Worm (Caenorhabditis elegans) whole organism, midembryonic: ENCODE results near the gene F21D12.2.

Experiments used
- T22C8.4 ChIP-seq: fragments of 200-800 bp; sonication (Bioruptor generic); IDR thresholded peaks from 2 replicates; pipeline ENCODE4 v1.3.6; 2022; ENCODE audit warnings: missing genetic modification characterization, missing compliant biosample characterization
- cog-1 ChIP-seq: sonication (generic microtip); optimal IDR thresholded peaks from 2 replicates; lab custom pipeline; 2016; ENCODE audit warnings: missing genetic modification characterization, missing compliant biosample characterization
- flt-1 ChIP-seq: fragments of 200-800 bp; sonication (Bioruptor generic); IDR thresholded peaks from 2 replicates; pipeline ENCODE4 v1.3.6; 2022; ENCODE audit warnings: missing genetic modification characterization, missing compliant biosample characterization
- klf-2 ChIP-seq: fragments of 200-800 bp; sonication (Bioruptor generic); conservative IDR thresholded peaks from 2 replicates; pipeline ENCODE4 v1.3.6; 2022; ENCODE audit warnings: missing genetic modification reagents, missing genetic modification characterization, missing compliant biosample characterization
- med-1 ChIP-seq: sonication (generic microtip); optimal IDR thresholded peaks from 2 replicates; lab custom pipeline; 2017; ENCODE audit warnings: missing genetic modification characterization, mild to moderate bottlenecking, missing compliant biosample characterization, antibody characterized with exemption, missing genetic modification reagents; ENCODE audit not compliant: insufficient read depth
- ref-1 ChIP-seq: fragments of 200-800 bp; sonication (Bioruptor generic); conservative IDR thresholded peaks from 2 replicates; pipeline ENCODE4 v1.3.6; 2022; ENCODE audit warnings: missing genetic modification reagents, missing genetic modification characterization, missing compliant biosample characterization
- tab-1 ChIP-seq: fragments of 200-800 bp; sonication (Bioruptor generic); IDR thresholded peaks from 2 replicates; pipeline ENCODE4 v1.3.6; 2022; ENCODE audit warnings: missing genetic modification characterization, missing compliant biosample characterization
- ztf-23 ChIP-seq: fragments of 200-800 bp; sonication (Bioruptor generic); IDR thresholded peaks from 2 replicates; pipeline ENCODE4 v1.3.6; 2022; ENCODE audit warnings: missing genetic modification reagents, missing genetic modification characterization, missing compliant biosample characterization
- ztf-29 ChIP-seq: fragments of 200-800 bp; sonication (Bioruptor generic); IDR thresholded peaks from 2 replicates; pipeline ENCODE4 v1.3.6; 2022; ENCODE audit warnings: missing genetic modification reagents, missing genetic modification characterization, missing compliant biosample characterization

F21D12.2 gene

ce11 chrII:7341572-7342303 lies 24.2 kb downstream of the F21D12.2 start:
- TF ChIP-seq tab-1 (GFP tag; lab: Robert Waterston, UW) (no peak), T22C8.4 (GFP tag; lab: Robert Waterston, UW) (no peak), flt-1 (GFP tag; lab: Robert Waterston, UW) (no peak), ztf-29 (no peak), med-1 (GFP tag; lab: Kevin White, UChicago) (no peak), klf-2 (GFP tag; lab: Robert Waterston, UW) (no peak), ref-1 (GFP tag; lab: Robert Waterston, UW) (no peak), cog-1 (no peak), ztf-23 (no peak)

DNA sequence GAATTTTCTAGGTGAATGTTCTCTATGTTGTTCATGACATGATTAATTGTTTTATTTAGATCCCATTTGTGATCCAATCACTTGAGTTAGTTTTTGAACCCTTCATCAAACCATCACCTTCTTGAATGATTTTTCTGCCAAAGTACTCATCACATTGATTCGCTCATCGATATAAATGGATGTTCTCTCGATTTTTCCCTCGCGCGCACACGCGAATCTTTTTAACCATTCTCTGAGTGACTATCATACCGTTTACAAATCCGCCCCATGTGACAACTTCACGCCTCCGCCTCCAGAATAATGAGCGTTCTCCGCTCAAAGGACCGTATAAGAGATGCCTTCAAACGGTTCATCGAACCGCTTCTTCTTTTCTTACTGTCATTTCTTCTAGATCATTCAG lies 25.3 kb downstream of the F21D12.2 start:
- TF ChIP-seq T22C8.4 (GFP tag; lab: Robert Waterston, UW) (no peak), cog-1 (no peak), klf-2 (GFP tag; lab: Robert Waterston, UW) (no peak), ref-1 (GFP tag; lab: Robert Waterston, UW) (no peak), med-1 (GFP tag; lab: Kevin White, UChicago) (no peak), ztf-23 (no peak), ztf-29 (no peak), flt-1 (GFP tag; lab: Robert Waterston, UW) (no peak), tab-1 (GFP tag; lab: Robert Waterston, UW) (no peak)

- TF ChIP-seq ref-1 (GFP tag; lab: Robert Waterston, UW), result no peak
- TF ChIP-seq ztf-29, result 0 out of 2 replicates have a peak, but pooled peaks have one; percentile 9
- TF ChIP-seq cog-1, result no peak
Observed at ce11 chrII:7343668-7344067, 26.1 kb downstream of the F21D12.2 start.

DNA sequence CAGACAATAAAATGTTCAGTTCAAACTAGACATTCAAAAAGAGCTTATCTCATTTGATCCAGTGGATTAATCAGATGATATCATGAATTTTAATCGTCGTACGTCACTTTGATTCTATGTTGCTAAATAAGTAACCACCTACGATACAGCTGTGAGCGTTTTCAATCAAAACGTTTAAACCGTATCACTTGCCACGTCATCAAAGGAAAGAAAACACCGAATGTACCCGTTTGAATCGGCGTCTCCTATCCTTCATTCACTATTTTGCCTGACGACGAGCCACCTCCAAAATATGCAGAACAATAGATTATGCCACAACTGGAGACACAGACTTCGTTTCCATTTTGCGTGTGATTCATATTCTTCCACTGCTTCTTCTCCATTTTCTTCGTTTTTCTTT lies 28.3 kb downstream of the F21D12.2 start:
- no peak for TF ChIP-seq cog-1
- no peak for TF ChIP-seq ref-1 (GFP tag; lab: Robert Waterston, UW)
- TF ChIP-seq med-1 (GFP tag; lab: Kevin White, UChicago), result no peak
- TF ChIP-seq klf-2 (GFP tag; lab: Robert Waterston, UW), result no peak
- TF ChIP-seq T22C8.4 (GFP tag; lab: Robert Waterston, UW), result no peak
- TF ChIP-seq ztf-29, result no peak
- TF ChIP-seq ztf-23, result no peak
- no peak for TF ChIP-seq flt-1 (GFP tag; lab: Robert Waterston, UW)

DNA sequence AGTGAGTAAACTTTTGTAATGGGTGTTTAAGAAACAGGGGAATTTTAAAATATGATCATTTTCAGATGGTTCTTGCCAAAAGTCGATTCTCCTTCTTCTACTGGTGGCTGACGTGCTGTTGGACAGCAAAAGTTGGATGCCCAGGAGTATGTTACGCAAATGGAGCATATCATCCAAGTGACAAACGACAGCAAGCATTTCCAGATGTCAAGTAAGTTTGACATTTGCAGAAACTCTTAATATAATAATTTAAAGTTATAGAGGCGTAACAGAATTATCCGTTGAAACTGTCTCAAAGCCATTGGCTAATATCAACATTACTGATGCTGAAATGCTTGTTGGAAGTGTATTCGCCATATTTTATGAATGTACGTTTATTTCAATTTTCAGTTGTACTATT lies 30.5 kb downstream of the F21D12.2 start:
- TF ChIP-seq cog-1 (no peak), ztf-29 (no peak), flt-1 (GFP tag; lab: Robert Waterston, UW) (no peak), med-1 (GFP tag; lab: Kevin White, UChicago) (no peak), ref-1 (GFP tag; lab: Robert Waterston, UW) (no peak), ztf-23 (no peak), klf-2 (GFP tag; lab: Robert Waterston, UW) (no peak), T22C8.4 (GFP tag; lab: Robert Waterston, UW) (no peak), tab-1 (GFP tag; lab: Robert Waterston, UW) (no peak)

DNA sequence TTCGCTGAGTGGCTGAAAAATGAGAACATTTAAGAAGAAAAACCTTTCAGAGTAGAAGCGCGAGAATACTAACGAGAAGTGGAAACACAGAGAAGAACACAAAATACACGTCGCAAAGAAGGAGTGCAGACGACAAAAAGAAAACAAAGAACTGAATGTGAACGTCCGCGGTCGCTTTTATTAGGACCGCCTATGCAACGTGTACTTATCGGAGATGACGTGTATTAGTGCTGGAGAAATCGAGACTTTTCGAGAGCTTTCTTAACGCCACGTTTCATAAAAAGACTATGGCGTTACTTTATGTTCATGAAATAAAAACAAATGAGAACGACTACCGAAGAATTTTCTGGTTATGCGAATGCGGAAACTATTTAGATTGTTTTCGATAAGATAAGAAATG lies 34.9 kb downstream of the F21D12.2 start, which contains the start of gene hsp-4:
Gene hsp-4 (minus strand): TSS at position 139 of the 400 bp plus-strand sequence.
- no peak for TF ChIP-seq ztf-29
- TF ChIP-seq tab-1 (GFP tag; lab: Robert Waterston, UW), result no peak
- TF ChIP-seq T22C8.4 (GFP tag; lab: Robert Waterston, UW), result no peak

- TF ChIP-seq flt-1 (GFP tag; lab: Robert Waterston, UW), result 0 out of 2 replicates have a peak, but pooled peaks have one; percentile 33
- TF ChIP-seq tab-1 (GFP tag; lab: Robert Waterston, UW), result no peak
Observed at ce11 chrII:7353027-7353426, 35.5 kb downstream of the F21D12.2 start.

DNA sequence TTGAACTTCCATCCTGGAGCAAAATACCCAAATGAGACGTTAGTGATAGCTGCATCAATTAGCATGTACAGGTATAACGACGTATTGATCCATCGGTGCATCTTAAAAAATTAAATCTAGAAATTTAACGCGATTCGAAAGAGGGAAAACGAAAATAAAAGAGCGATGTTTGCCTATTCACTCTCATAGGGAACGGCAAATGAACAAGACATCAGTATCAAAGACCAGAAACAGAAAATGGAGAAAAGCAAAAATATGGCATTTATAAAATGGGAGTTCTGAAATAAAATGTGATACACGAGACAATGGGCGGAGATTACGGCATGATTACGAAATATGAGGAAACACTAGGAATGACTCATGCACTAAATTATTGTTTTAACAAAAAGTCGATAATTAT lies 38.8 kb downstream of the F21D12.2 start, which contains the start of gene haf-2:
Gene haf-2 (minus strand): TSS at position 101 of the 400 bp plus-strand sequence.
- no peak for TF ChIP-seq med-1 (GFP tag; lab: Kevin White, UChicago)
- no peak for TF ChIP-seq ref-1 (GFP tag; lab: Robert Waterston, UW)
- TF ChIP-seq ztf-23, result no peak

- TF ChIP-seq cog-1 (no peak), med-1 (GFP tag; lab: Kevin White, UChicago) (no peak), tab-1 (GFP tag; lab: Robert Waterston, UW) (no peak)
Observed at ce11 chrII:7356773-7357172, 39.2 kb downstream of the F21D12.2 start.

DNA sequence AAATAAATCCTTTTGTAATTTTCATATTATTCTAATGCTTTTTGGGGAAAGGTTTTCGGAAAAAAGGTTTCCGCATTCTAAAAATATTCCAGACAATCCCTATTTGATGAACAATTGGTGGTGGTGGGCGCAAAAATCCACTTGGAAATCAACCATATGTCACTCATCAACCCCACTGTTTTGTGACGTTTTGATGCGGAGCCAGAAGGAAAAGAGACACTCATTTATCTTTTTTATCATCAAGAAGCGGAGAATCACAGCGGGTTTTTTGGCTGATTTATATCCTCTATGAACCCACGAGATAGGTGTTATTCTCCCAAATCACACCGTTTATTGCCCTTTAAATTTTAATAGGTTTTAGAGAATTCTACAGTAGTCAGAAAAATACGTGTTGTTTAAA lies 39.6 kb downstream of the F21D12.2 start:
- no peak for TF ChIP-seq flt-1 (GFP tag; lab: Robert Waterston, UW)
- no peak for TF ChIP-seq klf-2 (GFP tag; lab: Robert Waterston, UW)
- no peak for TF ChIP-seq T22C8.4 (GFP tag; lab: Robert Waterston, UW)
- no peak for TF ChIP-seq tab-1 (GFP tag; lab: Robert Waterston, UW)
- TF ChIP-seq ref-1 (GFP tag; lab: Robert Waterston, UW), result no peak

DNA sequence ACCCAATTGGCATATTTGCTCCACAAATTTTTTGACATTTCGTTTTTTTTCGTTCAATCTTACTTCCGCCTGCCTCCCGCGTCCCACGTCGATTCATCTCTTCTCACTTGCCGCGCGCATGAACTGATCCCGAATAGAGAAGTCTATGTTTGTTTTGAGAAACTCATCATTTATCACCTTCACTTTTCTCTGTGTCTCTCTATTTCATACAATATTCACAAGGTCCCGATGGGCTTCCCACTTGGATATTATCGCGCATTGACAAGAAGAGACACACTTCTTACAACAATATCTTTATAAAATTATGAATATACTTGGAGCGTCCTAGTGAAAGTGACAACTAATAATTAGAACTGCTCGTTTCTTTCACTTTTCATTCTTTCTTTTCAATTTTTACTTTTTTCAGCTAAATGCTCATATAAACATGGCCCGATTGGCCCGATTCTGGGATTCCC lies 40.9 kb downstream of the F21D12.2 start, which contains the start of gene insc-1:
Gene insc-1 (plus strand): TSS at position 405 of the 455 bp plus-strand sequence.
- TF ChIP-seq med-1 (GFP tag; lab: Kevin White, UChicago) (no peak), ztf-23 (no peak), flt-1 (GFP tag; lab: Robert Waterston, UW) (no peak), klf-2 (GFP tag; lab: Robert Waterston, UW) (no peak), cog-1 (no peak), ztf-29 (no peak), T22C8.4 (GFP tag; lab: Robert Waterston, UW) (no peak), tab-1 (GFP tag; lab: Robert Waterston, UW) (no peak), ref-1 (GFP tag; lab: Robert Waterston, UW) (no peak)
